Fruit fly (Drosophila melanogaster) whole organism, embryonic: Measurements from ENCODE around the gene CG6654.

Experiments used
- Abd-B ChIP-seq: fragments of 200-800 bp; sonication (Bioruptor generic); optimal IDR thresholded peaks from 2 replicates; lab custom pipeline; 2018; ENCODE audit warnings: missing biosample characterization, mild to moderate bottlenecking, missing genetic modification characterization, moderate library complexity
- B-H2 ChIP-seq: fragments of 200-800 bp; sonication (Bioruptor generic); optimal IDR thresholded peaks from 2 replicates; lab custom pipeline; 2018; ENCODE audit warnings: missing biosample characterization, mild to moderate bottlenecking, missing genetic modification characterization
- BtbVII ChIP-seq: fragments of 200-800 bp; sonication (Bioruptor generic); optimal IDR thresholded peaks from 3 replicates; lab custom pipeline; 2017; ENCODE audit warnings: missing biosample characterization, mild to moderate bottlenecking, missing genetic modification characterization
- CG10267 ChIP-seq: fragments of 200-800 bp; sonication (Bioruptor generic); optimal IDR thresholded peaks from 2 replicates; lab custom pipeline; 2018; ENCODE audit warnings: missing biosample characterization, mild to moderate bottlenecking, missing genetic modification characterization, moderate library complexity
- CG10543 ChIP-seq: fragments of 200-800 bp; sonication (Bioruptor generic); optimal IDR thresholded peaks from 3 replicates; lab custom pipeline; 2017; ENCODE audit warnings: missing biosample characterization, mild to moderate bottlenecking, missing genetic modification characterization, moderate library complexity
- CG11085 ChIP-seq: fragments of 200-800 bp; sonication (Bioruptor generic); IDR thresholded peaks from 2 replicates; pipeline ENCODE4 v1.3.6; 2022; ENCODE audit warnings: missing biosample characterization, missing genetic modification characterization
- CG12236 ChIP-seq: fragments of 200-800 bp; sonication (Bioruptor generic); optimal IDR thresholded peaks from 2 replicates; lab custom pipeline; 2016; ENCODE audit warnings: missing biosample characterization, missing genetic modification characterization
- CG12659 ChIP-seq: fragments of 200-800 bp; sonication (Bioruptor generic); optimal IDR thresholded peaks from 3 replicates; lab custom pipeline; 2017; ENCODE audit warnings: mild to moderate bottlenecking, missing biosample characterization, missing genetic modification reagents, missing genetic modification characterization
- CG14014 ChIP-seq: fragments of 200-800 bp; sonication (Bioruptor generic); IDR thresholded peaks from 2 replicates; pipeline ENCODE4 v1.3.6; 2022; ENCODE audit warnings: missing biosample characterization, missing genetic modification characterization
- CG14441 ChIP-seq: fragments of 200-800 bp; sonication (Bioruptor generic); IDR thresholded peaks from 2 replicates; pipeline ENCODE4 v1.3.6; 2022; ENCODE audit warnings: missing biosample characterization, missing genetic modification characterization
- CG17361 ChIP-seq: fragments of 200-800 bp; sonication (Bioruptor generic); IDR thresholded peaks from 3 replicates; pipeline ENCODE4 v1.3.6; 2022; ENCODE audit warnings: missing biosample characterization, missing genetic modification characterization
- CG1792 ChIP-seq: fragments of 200-800 bp; sonication (Bioruptor generic); optimal IDR thresholded peaks from 2 replicates; lab custom pipeline; 2016; ENCODE audit warnings: missing biosample characterization, missing genetic modification characterization
- CG2712 ChIP-seq: fragments of 200-800 bp; optimal IDR thresholded peaks from 3 replicates; lab custom pipeline; 2019; ENCODE audit warnings: missing biosample characterization, mild to moderate bottlenecking, missing genetic modification characterization, moderate library complexity
- CG2889 ChIP-seq: fragments of 200-800 bp; sonication (Bioruptor generic); IDR thresholded peaks from 3 replicates; pipeline ENCODE4 v1.3.6; 2022; ENCODE audit warnings: missing biosample characterization, missing genetic modification characterization
- CG32767 ChIP-seq: fragments of 200-800 bp; sonication (Bioruptor generic); IDR thresholded peaks from 2 replicates; pipeline ENCODE4 v1.3.6; 2022; ENCODE audit warnings: missing biosample characterization, missing genetic modification characterization
- CG34224 ChIP-seq: fragments of 200-800 bp; sonication (Bioruptor generic); IDR thresholded peaks from 3 replicates; pipeline ENCODE4 v1.3.6; 2022; ENCODE audit warnings: missing biosample characterization, missing genetic modification characterization; ENCODE audit not compliant: partially characterized antibody
- CG34422 ChIP-seq: fragments of 200-800 bp; sonication (Bioruptor generic); IDR thresholded peaks from 3 replicates; pipeline ENCODE4 v1.3.6; 2022; ENCODE audit warnings: missing biosample characterization, missing genetic modification characterization
- CG5953 ChIP-seq: fragments of 200-800 bp; sonication (Bioruptor generic); IDR thresholded peaks from 2 replicates; pipeline ENCODE4 v1.3.6; 2022; ENCODE audit warnings: missing biosample characterization, missing genetic modification characterization
- CG6175 ChIP-seq: fragments of 200-800 bp; sonication (Bioruptor generic); IDR thresholded peaks from 3 replicates; pipeline ENCODE4 v1.3.6; 2022; ENCODE audit warnings: missing biosample characterization, missing genetic modification characterization
- CG7556 ChIP-seq: fragments of 200-800 bp; sonication (Bioruptor generic); optimal IDR thresholded peaks from 2 replicates; lab custom pipeline; 2017; ENCODE audit warnings: missing biosample characterization, mild to moderate bottlenecking, missing genetic modification characterization
- CG8388 ChIP-seq: fragments of 200-800 bp; sonication (Bioruptor generic); optimal IDR thresholded peaks from 2 replicates; lab custom pipeline; 2019; ENCODE audit warnings: missing biosample characterization, mild to moderate bottlenecking, missing genetic modification characterization, moderate library complexity
- CG8478 ChIP-seq: fragments of >200 bp; optimal IDR thresholded peaks from 2 replicates; lab custom pipeline; 2018
- Deaf1 ChIP-seq: fragments of 200-800 bp; optimal IDR thresholded peaks from 3 replicates; lab custom pipeline; 2019; ENCODE audit warnings: missing biosample characterization, mild to moderate bottlenecking, missing genetic modification characterization, moderate library complexity
- Dip3 ChIP-seq: fragments of 200-800 bp; sonication (Bioruptor generic); optimal IDR thresholded peaks from 3 replicates; lab custom pipeline; 2016; ENCODE audit warnings: missing biosample characterization, missing genetic modification characterization
- Dp ChIP-seq: fragments of 200-800 bp; sonication (Bioruptor generic); optimal IDR thresholded peaks from 2 replicates; lab custom pipeline; 2018; ENCODE audit warnings: missing biosample characterization, mild to moderate bottlenecking, missing genetic modification characterization, moderate library complexity
- HLHmδ ChIP-seq: fragments of 200-800 bp; sonication (Bioruptor generic); optimal IDR thresholded peaks from 2 replicates; lab custom pipeline; 2018; ENCODE audit warnings: missing biosample characterization, mild to moderate bottlenecking, missing genetic modification characterization, moderate library complexity
- Hand ChIP-seq: fragments of 200-800 bp; sonication (Bioruptor generic); optimal IDR thresholded peaks from 2 replicates; lab custom pipeline; 2017; ENCODE audit warnings: mild to moderate bottlenecking, missing biosample characterization, missing genetic modification reagents, missing genetic modification characterization
- HmgZ ChIP-seq: fragments of 200-800 bp; sonication (Bioruptor generic); optimal IDR thresholded peaks from 2 replicates; lab custom pipeline; 2018; ENCODE audit warnings: missing biosample characterization, mild to moderate bottlenecking, missing genetic modification characterization
- Hmr ChIP-seq: fragments of 200-800 bp; sonication (Bioruptor generic); optimal IDR thresholded peaks from 3 replicates; lab custom pipeline; 2017; ENCODE audit warnings: mild to moderate bottlenecking, missing biosample characterization, missing genetic modification reagents, missing genetic modification characterization
- Hmx ChIP-seq: fragments of 200-800 bp; sonication (Bioruptor generic); optimal IDR thresholded peaks from 2 replicates; lab custom pipeline; 2016; ENCODE audit warnings: missing biosample characterization, missing genetic modification characterization
- Hsf ChIP-seq: fragments of 200-800 bp; sonication (Bioruptor generic); optimal IDR thresholded peaks from 3 replicates; lab custom pipeline; 2016; ENCODE audit warnings: missing biosample characterization, missing genetic modification characterization
- Lhr ChIP-seq: fragments of 200-800 bp; sonication (Bioruptor generic); optimal IDR thresholded peaks from 3 replicates; lab custom pipeline; 2017; ENCODE audit warnings: mild to moderate bottlenecking, missing biosample characterization, missing genetic modification reagents, missing genetic modification characterization
- Med ChIP-seq: fragments of 200-800 bp; sonication (Bioruptor generic); peaks from one replicate; lab custom pipeline; 2016; ENCODE audit warnings: missing biosample characterization, missing genetic modification characterization, mild to moderate bottlenecking, inconsistent platforms, moderate library complexity
- Meics ChIP-seq: fragments of 200-800 bp; sonication (Bioruptor generic); optimal IDR thresholded peaks from 2 replicates; lab custom pipeline; 2017; ENCODE audit warnings: missing biosample characterization, mild to moderate bottlenecking, missing genetic modification characterization
- Opbp ChIP-seq: fragments of 200-800 bp; sonication (Bioruptor generic); IDR thresholded peaks from 3 replicates; pipeline ENCODE4 v1.3.6; 2022; ENCODE audit warnings: missing biosample characterization, missing genetic modification characterization; ENCODE audit not compliant: partially characterized antibody
- Stat92E ChIP-seq, 3 experiments: fragments of >200 bp in 2 of 3; fragments of 200-800 bp in 1 of 3; sonication (Bioruptor generic) in 1 of 3; optimal IDR thresholded peaks; 2 replicates each; lab custom pipeline; 2017 to 2019; ENCODE audit warnings: missing biosample characterization in 3 of 3, missing genetic modification characterization in 3 of 3, mild to moderate bottlenecking in 1 of 3, moderate library complexity in 1 of 3
- ase ChIP-seq: fragments of 200-800 bp; sonication (Bioruptor generic); IDR thresholded peaks from 3 replicates; pipeline ENCODE4 v1.3.6; 2022; ENCODE audit warnings: missing biosample characterization, missing genetic modification characterization
- az2 ChIP-seq: fragments of 200-800 bp; sonication (Bioruptor generic); optimal IDR thresholded peaks from 3 replicates; lab custom pipeline; 2016; ENCODE audit warnings: missing biosample characterization, missing genetic modification characterization
- cad ChIP-seq: fragments of >200 bp; optimal IDR thresholded peaks from 2 replicates; lab custom pipeline; 2017; ENCODE audit warnings: missing biosample characterization, missing genetic modification characterization
- ewg ChIP-seq: fragments of 200-800 bp; sonication (Bioruptor generic); optimal IDR thresholded peaks from 3 replicates; lab custom pipeline; 2017; ENCODE audit warnings: mild to moderate bottlenecking, missing biosample characterization, missing genetic modification reagents, missing genetic modification characterization
- gcm2 ChIP-seq: fragments of 200-800 bp; sonication (Bioruptor generic); optimal IDR thresholded peaks from 2 replicates; lab custom pipeline; 2016; ENCODE audit warnings: missing biosample characterization, missing genetic modification characterization
- lab ChIP-seq: fragments of 200-800 bp; sonication (Bioruptor generic); optimal IDR thresholded peaks from 3 replicates; lab custom pipeline; 2017; ENCODE audit warnings: missing biosample characterization, missing genetic modification characterization, mild to moderate bottlenecking, moderate library complexity, missing genetic modification reagents
- pum ChIP-seq: fragments of 200-800 bp; sonication (Bioruptor generic); optimal IDR thresholded peaks from 2 replicates; lab custom pipeline; 2016; ENCODE audit warnings: missing biosample characterization, missing genetic modification characterization
- pzg ChIP-seq: fragments of 200-800 bp; sonication (Bioruptor generic); optimal IDR thresholded peaks from 3 replicates; lab custom pipeline; 2018; ENCODE audit warnings: missing biosample characterization, mild to moderate bottlenecking, missing genetic modification characterization, moderate library complexity
- run ChIP-seq: fragments of 200-800 bp; sonication (Bioruptor generic); optimal IDR thresholded peaks from 3 replicates; lab custom pipeline; 2018; ENCODE audit warnings: missing biosample characterization, mild to moderate bottlenecking, missing genetic modification characterization
- seq ChIP-seq: fragments of 200-800 bp; sonication (Bioruptor generic); IDR thresholded peaks from 2 replicates; pipeline ENCODE4 v1.3.6; 2022; ENCODE audit warnings: missing biosample characterization, missing genetic modification characterization
- tin ChIP-seq: fragments of 200-800 bp; sonication (Bioruptor generic); optimal IDR thresholded peaks from 3 replicates; lab custom pipeline; 2016; ENCODE audit warnings: missing biosample characterization, missing genetic modification characterization
- tup ChIP-seq: fragments of 200-800 bp; sonication (Bioruptor generic); optimal IDR thresholded peaks from 2 replicates; lab custom pipeline; 2016; ENCODE audit warnings: missing biosample characterization, mild to moderate bottlenecking, missing genetic modification characterization, moderate library complexity
- twi ChIP-seq: fragments of 200-800 bp; optimal IDR thresholded peaks from 2 replicates; lab custom pipeline; 2019; ENCODE audit warnings: missing biosample characterization, mild to moderate bottlenecking, missing genetic modification characterization, moderate library complexity
- tx ChIP-seq: fragments of 200-800 bp; sonication (Bioruptor generic); optimal IDR thresholded peaks from 2 replicates; lab custom pipeline; 2016; ENCODE audit warnings: missing biosample characterization, missing genetic modification characterization

Gene CG6654

DNA sequence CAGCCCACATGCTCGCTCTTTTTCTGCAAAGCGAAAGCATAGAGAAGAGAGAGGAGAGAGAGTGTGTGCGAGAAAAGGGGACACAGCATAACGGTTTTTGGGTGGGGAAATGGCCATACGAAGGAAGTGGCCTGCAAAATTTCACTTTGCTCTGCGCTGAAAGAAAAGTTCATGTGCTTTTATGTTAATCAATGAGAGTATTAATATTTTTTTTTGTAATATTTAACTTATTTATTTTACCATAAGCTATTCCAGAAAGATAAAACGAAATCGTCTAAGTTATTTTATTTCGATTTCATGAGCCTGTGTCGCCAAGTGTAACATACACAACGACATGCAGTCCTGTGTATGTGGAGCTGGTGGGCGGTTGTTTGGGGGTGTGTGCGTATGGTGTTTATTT, 37.0 kb upstream of the CG6654 start (continued):
- TF ChIP-seq twi (tag; lab: Kevin White, UChicago): no peak
- peak; percentile 56; the same call in 2 of the 3 replicates for TF ChIP-seq ase
- peak; percentile 89 for TF ChIP-seq Hand (GFP tag; lab: Kevin White, UChicago)
- TF ChIP-seq CG14441: peak; percentile 73
- TF ChIP-seq lab (GFP tag; lab: Kevin White, UChicago): peak; percentile 92
- TF ChIP-seq Hmr (GFP tag; lab: Kevin White, UChicago): peak; percentile 93
- TF ChIP-seq ewg: peak; percentile 37
- TF ChIP-seq CG1792 (GFP tag; lab: Kevin White, UChicago): no peak
- TF ChIP-seq B-H2: no peak
- TF ChIP-seq, all 482 proteins: peak for 188

DNA sequence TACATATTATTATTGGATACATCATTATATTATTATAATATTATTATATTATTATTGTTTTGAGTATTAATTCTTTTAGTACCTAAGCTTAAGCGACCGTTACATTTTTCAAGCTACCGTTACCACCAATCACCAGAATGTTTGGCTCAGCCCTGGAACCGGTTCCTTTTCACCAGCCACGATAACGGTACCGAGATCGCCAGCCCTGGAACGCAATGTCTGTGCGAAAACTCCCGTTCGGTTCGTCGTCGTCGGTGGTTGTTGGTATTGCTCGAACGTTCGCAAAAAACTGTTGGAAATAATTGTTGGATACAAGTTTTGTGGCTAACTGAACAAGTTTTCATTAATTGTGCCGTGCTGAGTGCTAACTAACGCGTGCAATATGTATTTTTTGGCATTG, 36.3 kb upstream of the CG6654 start, which contains the start of gene CG42404:
Gene CG42404, plus strand, starts transcription at position 360 of the 400 bp plus-strand sequence.
- TF ChIP-seq Hmr (GFP tag; lab: Kevin White, UChicago) (no peak), cad (GFP tag; lab: Kevin White, UChicago) (no peak), CG34422 (GFP tag; lab: Robert Waterston, UW) (no peak), CG14014 (GFP tag; lab: Robert Waterston, UW) (no peak), CG7556 (no peak), Stat92E (GFP tag; optimal IDR thresholded peaks at IDR 0.05; lab: Kevin White, UChicago) (no peak), Opbp (GFP tag; lab: Robert Waterston, UW) (peak; percentile 34; the same call in 2 of the 3 replicates), BtbVII (GFP tag; lab: Kevin White, UChicago) (no peak), CG10267 (tag; lab: Kevin White, UChicago) (peak; percentile 5), CG6175 (GFP tag; lab: Robert Waterston, UW) (no peak), HLHmδ (GFP tag; lab: Kevin White, UChicago) (no peak), Dip3 (GFP tag; lab: Kevin White, UChicago) (no peak), CG8478 (lab: Kevin White, UChicago) (no peak), Hand (GFP tag; lab: Kevin White, UChicago) (no peak), Hmx (GFP tag; lab: Kevin White, UChicago) (no peak), Abd-B (no peak), CG2889 (no peak), tin (GFP tag; lab: Kevin White, UChicago) (no peak), Meics (GFP tag; lab: Kevin White, UChicago) (no peak), Deaf1 (tag; lab: Kevin White, UChicago) (peak; percentile 86), az2 (GFP tag; lab: Kevin White, UChicago) (no peak), Hsf (GFP tag; lab: Kevin White, UChicago) (no peak), Med (GFP tag; lab: Kevin White, UChicago) (peak; percentile 82), CG12659 (GFP tag; lab: Kevin White, UChicago) (no peak), run (no peak), pzg (GFP tag; lab: Kevin White, UChicago) (peak; percentile 51), Lhr (GFP tag; lab: Kevin White, UChicago) (peak; percentile 4), gcm2 (GFP tag; lab: Kevin White, UChicago) (no peak), CG5953 (no peak), CG12236 (GFP tag; lab: Kevin White, UChicago) (no peak), CG10543 (no peak), CG11085 (no peak), CG17361 (GFP tag; lab: Robert Waterston, UW) (no peak), tx (GFP tag; lab: Kevin White, UChicago) (no peak), Dp (GFP tag; lab: Kevin White, UChicago) (peak; percentile 6), tup (GFP tag; lab: Kevin White, UChicago) (no peak), CG2712 (peak; percentile 7), HmgZ (tag; lab: Kevin White, UChicago) (no peak), CG34224 (GFP tag; lab: Robert Waterston, UW) (no peak), CG8388 (peak; percentile 16), pum (GFP tag; lab: Kevin White, UChicago) (no peak), CG32767 (GFP tag; lab: Robert Waterston, UW) (no peak), seq (GFP tag; lab: Robert Waterston, UW) (no peak)
